Fruit fly (Drosophila melanogaster) whole organism, embryonic: ENCODE data around the gene Ns1.

ENCODE experiments used
- Asciz ChIP-seq: fragments of 200-800 bp; sonication (Bioruptor generic); optimal IDR thresholded peaks from 2 replicates; lab custom pipeline; 2017; ENCODE audit warnings: missing biosample characterization, mild to moderate bottlenecking, missing genetic modification characterization, missing genetic modification reagents
- CG10274 ChIP-seq: fragments of 200-800 bp; sonication (Bioruptor generic); optimal IDR thresholded peaks from 3 replicates; lab custom pipeline; 2017; ENCODE audit warnings: missing biosample characterization, mild to moderate bottlenecking, missing genetic modification characterization
- CG11398 ChIP-seq: fragments of 200-800 bp; sonication (Bioruptor generic); optimal IDR thresholded peaks from 2 replicates; lab custom pipeline; 2016; ENCODE audit warnings: missing biosample characterization, missing genetic modification characterization
- CG11504 ChIP-seq: fragments of 200-800 bp; sonication (Bioruptor generic); optimal IDR thresholded peaks from 3 replicates; lab custom pipeline; 2019; ENCODE audit warnings: missing biosample characterization, mild to moderate bottlenecking, missing genetic modification characterization, moderate library complexity
- CG11723 ChIP-seq: fragments of 200-800 bp; sonication (Bioruptor generic); optimal IDR thresholded peaks from 2 replicates; lab custom pipeline; 2017; ENCODE audit warnings: missing biosample characterization, mild to moderate bottlenecking, missing genetic modification characterization
- CG12299 ChIP-seq: fragments of 200-800 bp; sonication (Bioruptor generic); optimal IDR thresholded peaks from 2 replicates; lab custom pipeline; 2018; ENCODE audit warnings: missing biosample characterization, mild to moderate bottlenecking, missing genetic modification characterization
- CG13123 ChIP-seq: fragments of 200-800 bp; sonication (Bioruptor generic); optimal IDR thresholded peaks from 2 replicates; lab custom pipeline; 2016; ENCODE audit warnings: missing biosample characterization, missing genetic modification characterization
- CG14050 ChIP-seq: fragments of 200-800 bp; sonication (Bioruptor generic); IDR thresholded peaks from 3 replicates; pipeline ENCODE4 v1.3.6; 2022; ENCODE audit warnings: missing biosample characterization, missing genetic modification characterization
- CG14667 ChIP-seq: fragments of 200-800 bp; sonication (Bioruptor generic); IDR thresholded peaks from 2 replicates; pipeline ENCODE4 v1.3.6; 2022; ENCODE audit warnings: missing biosample characterization, missing genetic modification characterization
- CG1792 ChIP-seq: fragments of 200-800 bp; sonication (Bioruptor generic); optimal IDR thresholded peaks from 2 replicates; lab custom pipeline; 2016; ENCODE audit warnings: missing biosample characterization, missing genetic modification characterization
- CG18011 ChIP-seq: fragments of 200-800 bp; sonication (Bioruptor generic); optimal IDR thresholded peaks from 2 replicates; lab custom pipeline; 2017; ENCODE audit warnings: missing biosample characterization, missing genetic modification characterization, mild to moderate bottlenecking, moderate library complexity, missing genotype
- CG2712 ChIP-seq: fragments of 200-800 bp; optimal IDR thresholded peaks from 3 replicates; lab custom pipeline; 2019; ENCODE audit warnings: missing biosample characterization, mild to moderate bottlenecking, missing genetic modification characterization, moderate library complexity
- CG34376 ChIP-seq: fragments of 200-800 bp; sonication (Bioruptor generic); optimal IDR thresholded peaks from 2 replicates; lab custom pipeline; 2018; ENCODE audit warnings: missing biosample characterization, mild to moderate bottlenecking, missing genetic modification characterization
- CG4328 ChIP-seq: fragments of 200-800 bp; sonication (Bioruptor generic); optimal IDR thresholded peaks from 3 replicates; lab custom pipeline; 2017; ENCODE audit warnings: missing biosample characterization, missing genetic modification reagents, missing genetic modification characterization
- CG6254 ChIP-seq: fragments of 200-800 bp; sonication (Bioruptor generic); optimal IDR thresholded peaks from 3 replicates; lab custom pipeline; 2017; ENCODE audit warnings: mild to moderate bottlenecking, missing biosample characterization, missing genetic modification reagents, missing genetic modification characterization
- CG6272 ChIP-seq: fragments of 200-800 bp; sonication (Bioruptor generic); IDR thresholded peaks from 2 replicates; pipeline ENCODE4 v1.3.6; 2022; ENCODE audit warnings: missing biosample characterization, missing genetic modification characterization
- CG6683 ChIP-seq: fragments of 200-800 bp; sonication (Bioruptor generic); optimal IDR thresholded peaks from 2 replicates; lab custom pipeline; 2017; ENCODE audit warnings: missing biosample characterization, mild to moderate bottlenecking, missing genetic modification characterization, missing genetic modification reagents
- CG6854 ChIP-seq: fragments of 200-800 bp; sonication (Bioruptor generic); optimal IDR thresholded peaks from 3 replicates; lab custom pipeline; 2017; ENCODE audit warnings: missing biosample characterization, mild to moderate bottlenecking, missing genetic modification characterization
- CG7928 ChIP-seq: fragments of 200-800 bp; sonication (Bioruptor generic); optimal IDR thresholded peaks from 2 replicates; lab custom pipeline; 2017; ENCODE audit warnings: missing biosample characterization, mild to moderate bottlenecking, missing genetic modification characterization
- CG9876 ChIP-seq: fragments of 200-800 bp; sonication (Bioruptor generic); optimal IDR thresholded peaks from 2 replicates; lab custom pipeline; 2016; ENCODE audit warnings: missing biosample characterization, missing genetic modification characterization
- Dll ChIP-seq: fragments of 200-800 bp; sonication (Bioruptor generic); IDR thresholded peaks from 4 replicates; pipeline ENCODE4 v1.3.6; 2022; ENCODE audit warnings: missing biosample characterization, missing genetic modification characterization; ENCODE audit not compliant: partially characterized antibody
- Fer3 ChIP-seq: fragments of 200-800 bp; sonication (Bioruptor generic); optimal IDR thresholded peaks from 2 replicates; lab custom pipeline; 2018; ENCODE audit warnings: missing biosample characterization, mild to moderate bottlenecking, missing genetic modification characterization, moderate library complexity
- HmgZ ChIP-seq: fragments of 200-800 bp; sonication (Bioruptor generic); optimal IDR thresholded peaks from 2 replicates; lab custom pipeline; 2018; ENCODE audit warnings: missing biosample characterization, mild to moderate bottlenecking, missing genetic modification characterization
- Jarid2 ChIP-seq: fragments of 200-800 bp; sonication (Bioruptor generic); optimal IDR thresholded peaks from 3 replicates; lab custom pipeline; 2017; ENCODE audit warnings: mild to moderate bottlenecking, missing biosample characterization, missing genetic modification reagents, missing genetic modification characterization
- Lhr ChIP-seq: fragments of 200-800 bp; sonication (Bioruptor generic); optimal IDR thresholded peaks from 3 replicates; lab custom pipeline; 2017; ENCODE audit warnings: mild to moderate bottlenecking, missing biosample characterization, missing genetic modification reagents, missing genetic modification characterization
- NK7.1 ChIP-seq: fragments of 200-800 bp; sonication (Bioruptor generic); optimal IDR thresholded peaks from 3 replicates; lab custom pipeline; 2016; ENCODE audit warnings: missing biosample characterization, missing genetic modification characterization
- Oaz ChIP-seq: fragments of 200-800 bp; sonication (Bioruptor generic); IDR thresholded peaks from 2 replicates; pipeline ENCODE4 v1.3.6; 2022; ENCODE audit warnings: missing biosample characterization, missing genetic modification characterization
- Optix ChIP-seq: fragments of 200-800 bp; sonication (Bioruptor generic); IDR thresholded peaks from 3 replicates; pipeline ENCODE4 v1.3.6; 2022; ENCODE audit warnings: missing biosample characterization, missing genetic modification characterization
- Ravus ChIP-seq: fragments of 200-800 bp; sonication (Bioruptor generic); IDR thresholded peaks from 2 replicates; pipeline ENCODE4 v1.3.6; 2022; ENCODE audit warnings: missing biosample characterization, missing genetic modification characterization
- Xbp1 ChIP-seq: fragments of 200-800 bp; sonication (Bioruptor generic); optimal IDR thresholded peaks from 3 replicates; lab custom pipeline; 2016; ENCODE audit warnings: missing biosample characterization, mild to moderate bottlenecking, missing genetic modification characterization
- br ChIP-seq: fragments of >200 bp; optimal IDR thresholded peaks from 2 replicates; lab custom pipeline; 2017
- cas ChIP-seq: fragments of 200-800 bp; sonication (Bioruptor generic); IDR thresholded peaks from 2 replicates; pipeline ENCODE4 v1.3.6; 2022; ENCODE audit warnings: missing biosample characterization, missing genetic modification characterization
- gfzf ChIP-seq: fragments of 200-800 bp; sonication (Bioruptor generic); optimal IDR thresholded peaks from 2 replicates; lab custom pipeline; 2016; ENCODE audit warnings: missing biosample characterization, mild to moderate bottlenecking, missing genetic modification characterization, moderate library complexity
- ham ChIP-seq: fragments of 200-800 bp; sonication (Bioruptor generic); IDR thresholded peaks from 2 replicates; pipeline ENCODE4 v1.3.6; 2022; ENCODE audit warnings: missing biosample characterization, missing genetic modification characterization
- jumu ChIP-seq: fragments of 200-800 bp; sonication (Bioruptor generic); optimal IDR thresholded peaks from 3 replicates; lab custom pipeline; 2016; ENCODE audit warnings: missing biosample characterization, missing genetic modification characterization
- kni ChIP-seq: fragments of 200-800 bp; sonication (Bioruptor generic); optimal IDR thresholded peaks from 3 replicates; lab custom pipeline; 2017; ENCODE audit warnings: mild to moderate bottlenecking, missing biosample characterization, missing genetic modification reagents, missing genetic modification characterization
- lab ChIP-seq: fragments of 200-800 bp; sonication (Bioruptor generic); optimal IDR thresholded peaks from 3 replicates; lab custom pipeline; 2017; ENCODE audit warnings: missing biosample characterization, missing genetic modification characterization, mild to moderate bottlenecking, moderate library complexity, missing genetic modification reagents
- lilli ChIP-seq: fragments of 200-800 bp; sonication (Bioruptor generic); optimal IDR thresholded peaks from 3 replicates; lab custom pipeline; 2016; ENCODE audit warnings: missing biosample characterization, missing genetic modification characterization
- lov ChIP-seq, 2 experiments: fragments of 200-800 bp in 1 of 2; fragments of >200 bp in 1 of 2; sonication (Bioruptor generic) in 1 of 2; IDR thresholded peaks in 1 of 2; optimal IDR thresholded peaks in 1 of 2; 2 replicates in 1 of 2; 3 replicates in 1 of 2; pipeline versions ENCODE4 v1.3.6 to Lab custom; 2017 to 2022; ENCODE audit warnings: missing biosample characterization in 1 of 2, missing genetic modification characterization in 1 of 2
- pfk ChIP-seq: fragments of 200-800 bp; sonication (Bioruptor generic); optimal IDR thresholded peaks from 2 replicates; lab custom pipeline; 2018; ENCODE audit warnings: missing biosample characterization, mild to moderate bottlenecking, missing genetic modification characterization, moderate library complexity
- pnt ChIP-seq: fragments of 200-800 bp; sonication (Bioruptor generic); optimal IDR thresholded peaks from 3 replicates; lab custom pipeline; 2016; ENCODE audit warnings: missing biosample characterization, missing genetic modification characterization
- prd ChIP-seq, 3 experiments: fragments of >200 bp in 2 of 3; fragments of 200-800 bp in 1 of 3; sonication (Bioruptor generic) in 1 of 3; optimal IDR thresholded peaks in 2 of 3; IDR thresholded peaks in 1 of 3; 2 replicates in 2 of 3; 3 replicates in 1 of 3; pipeline versions ENCODE4 v1.3.6 to Lab custom; 2017 to 2022; ENCODE audit warnings: missing biosample characterization in 1 of 3, missing genetic modification characterization in 1 of 3
- pum ChIP-seq: fragments of 200-800 bp; sonication (Bioruptor generic); optimal IDR thresholded peaks from 2 replicates; lab custom pipeline; 2016; ENCODE audit warnings: missing biosample characterization, missing genetic modification characterization
- tx ChIP-seq: fragments of 200-800 bp; sonication (Bioruptor generic); optimal IDR thresholded peaks from 2 replicates; lab custom pipeline; 2016; ENCODE audit warnings: missing biosample characterization, missing genetic modification characterization
- vnd ChIP-seq: fragments of 200-800 bp; sonication (Bioruptor generic); IDR thresholded peaks from 3 replicates; pipeline ENCODE4 v1.3.6; 2022; ENCODE audit warnings: missing biosample characterization, missing genetic modification characterization; ENCODE audit not compliant: partially characterized antibody
- wor ChIP-seq: fragments of 200-800 bp; sonication (Bioruptor generic); IDR thresholded peaks from 2 replicates; pipeline ENCODE4 v1.3.6; 2022; ENCODE audit warnings: missing biosample characterization, missing genetic modification characterization
- yki ChIP-seq: fragments of >200 bp; optimal IDR thresholded peaks from 3 replicates; lab custom pipeline; 2018
- z ChIP-seq: fragments of 200-800 bp; sonication (Bioruptor generic); IDR thresholded peaks from 3 replicates; pipeline ENCODE4 v1.3.6; 2022; ENCODE audit warnings: missing biosample characterization, missing genetic modification characterization
- zfh1 ChIP-seq: fragments of 200-800 bp; sonication (Bioruptor generic); IDR thresholded peaks from 3 replicates; pipeline ENCODE4 v1.3.6; 2022; ENCODE audit warnings: missing biosample characterization, missing genetic modification characterization

The Ns1 gene

DNA sequence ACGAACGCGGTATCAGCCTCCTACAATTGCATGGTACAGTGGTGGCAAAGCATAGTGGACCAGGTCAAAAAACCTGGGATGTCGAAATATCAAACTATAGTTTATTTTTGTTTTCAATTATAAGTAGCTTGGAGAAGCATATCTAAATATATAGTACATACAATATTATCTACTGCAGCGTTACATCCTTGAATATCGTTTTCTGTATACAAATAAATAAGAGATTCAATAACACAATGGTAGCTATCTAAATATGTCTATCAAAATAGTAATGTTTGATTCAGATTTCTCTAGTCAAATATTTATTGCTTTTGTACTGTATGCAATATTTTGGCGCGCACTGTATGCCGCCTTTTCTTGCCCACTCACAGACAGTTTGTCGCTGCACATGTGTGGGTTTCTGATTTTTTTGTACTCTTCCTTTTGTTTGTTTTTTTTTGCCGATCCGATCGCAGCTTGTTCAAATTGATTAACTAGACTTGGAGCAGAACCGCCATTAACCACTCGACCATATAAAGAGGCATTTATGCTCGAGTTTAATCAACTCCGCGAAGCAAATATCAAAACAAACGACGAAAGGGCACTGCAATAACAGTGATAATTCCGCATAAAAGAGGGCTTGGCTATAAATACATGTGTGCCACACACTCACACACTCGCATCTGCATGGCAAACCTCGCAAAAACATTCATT lies 8.3 kb upstream of the Ns1 start (continued):
- TF ChIP-seq Jarid2 (peak; percentile 82), Ravus (peak; percentile 73), prd (optimal IDR thresholded peaks at IDR 0.05; lab: Kevin White, UChicago) (no peak), prd (GFP tag; IDR thresholded peaks at IDR 0.05; lab: Robert Waterston, UW) (peak; percentile 94), CG14050 (GFP tag; lab: Robert Waterston, UW) (peak; percentile 93), CG2712 (peak; percentile 97), lilli (GFP tag; lab: Kevin White, UChicago) (peak; percentile 94), CG6272 (peak; percentile 82), CG18011 (peak; percentile 83), pum (GFP tag; lab: Kevin White, UChicago) (peak; percentile 87), Dll (GFP tag; lab: Robert Waterston, UW) (no peak), CG34376 (peak; percentile 88), CG6854 (GFP tag; lab: Kevin White, UChicago) (peak; percentile 95), CG1792 (GFP tag; lab: Kevin White, UChicago) (peak; percentile 64), CG10274 (GFP tag; lab: Kevin White, UChicago) (peak; percentile 77), tx (GFP tag; lab: Kevin White, UChicago) (peak; percentile 77), Fer3 (tag; lab: Kevin White, UChicago) (peak; percentile 91), lov (optimal IDR thresholded peaks at IDR 0.05; lab: Kevin White, UChicago) (no peak), lov (GFP tag; IDR thresholded peaks at IDR 0.05; lab: Robert Waterston, UW) (peak; percentile 90), Asciz (GFP tag; lab: Kevin White, UChicago) (peak; percentile 97), kni (peak; percentile 69), z (GFP tag; lab: Robert Waterston, UW) (peak; percentile 74; the same call in 2 of the 3 replicates), CG4328 (GFP tag; lab: Kevin White, UChicago) (peak; percentile 91), CG6683 (GFP tag; lab: Kevin White, UChicago) (peak; percentile 93), jumu (GFP tag; lab: Kevin White, UChicago) (peak; percentile 86), NK7.1 (GFP tag; lab: Kevin White, UChicago) (peak; percentile 84), yki (lab: Kevin White, UChicago) (no peak), pnt (GFP tag; lab: Kevin White, UChicago) (peak; percentile 87), CG9876 (GFP tag; lab: Kevin White, UChicago) (peak; percentile 50), zfh1 (peak; percentile 94; the same call in 2 of the 3 replicates), wor (GFP tag; lab: Robert Waterston, UW) (peak; percentile 92), CG7928 (GFP tag; lab: Kevin White, UChicago) (peak; percentile 70), CG13123 (GFP tag; lab: Kevin White, UChicago) (peak; percentile 91), br (no peak), Optix (GFP tag; lab: Robert Waterston, UW) (peak; percentile 85), HmgZ (tag; lab: Kevin White, UChicago) (peak; percentile 90), Oaz (GFP tag; lab: Robert Waterston, UW) (peak; percentile 92), CG12299 (tag; lab: Kevin White, UChicago) (peak; percentile 96), Xbp1 (GFP tag; lab: Kevin White, UChicago) (peak; percentile 95), lab (GFP tag; lab: Kevin White, UChicago) (peak; percentile 96), cas (GFP tag; lab: Robert Waterston, UW) (peak; percentile 78), pfk (GFP tag; lab: Kevin White, UChicago) (no peak), CG11504 (tag; lab: Kevin White, UChicago) (peak; percentile 95), Lhr (GFP tag; lab: Kevin White, UChicago) (peak; percentile 90), ham (GFP tag; lab: Robert Waterston, UW) (peak; percentile 62), CG11398 (GFP tag; lab: Kevin White, UChicago) (peak; percentile 80), gfzf (GFP tag; lab: Kevin White, UChicago) (no peak), CG11723 (GFP tag; lab: Kevin White, UChicago) (peak; percentile 92), CG14667 (GFP tag; lab: Robert Waterston, UW) (peak; percentile 84), vnd (GFP tag; lab: Robert Waterston, UW) (no peak), CG6254 (GFP tag; lab: Kevin White, UChicago) (peak; percentile 95)
